Worm (Caenorhabditis elegans): ENCODE data around the gene F39F10.3.
"Not testable (repeated sequence)": the region's sequence is repeated elsewhere in the genome, so short reads cannot be mapped to it uniquely, and the experiment has no call there.

DNA sequence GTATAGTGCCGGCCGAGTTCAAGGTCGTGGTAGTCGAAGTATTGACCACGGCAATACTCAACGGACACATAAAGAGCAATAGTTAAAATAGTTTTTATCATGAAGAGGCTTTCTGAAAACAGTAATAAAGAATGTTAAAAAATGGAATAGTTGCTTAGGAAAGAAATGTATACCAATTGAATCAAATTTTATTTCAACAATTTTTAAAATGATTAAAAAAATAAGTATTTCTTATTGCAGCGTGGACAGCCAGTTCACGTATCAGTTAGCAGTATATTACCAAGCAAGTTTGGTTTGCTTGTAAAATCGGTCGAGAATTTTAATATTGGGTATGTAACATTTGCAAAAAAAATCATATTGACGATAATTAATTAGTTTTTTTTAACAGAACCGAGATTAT lies 21.9 kb downstream of the F39F10.3 start, which contains the start of gene F39F10.5:
- not testable (repeated sequence) for TF ChIP-seq ets-4 (GFP tag; optimal IDR thresholded peaks at IDR 0.05); akir-1 (GFP tag; optimal IDR thresholded peaks at IDR 0.05); fkh-3 (tag; optimal IDR thresholded peaks at IDR 0.05); lsl-1 (GFP tag; optimal IDR thresholded peaks at IDR 0.05); F22D6.2 (tag; optimal IDR thresholded peaks at IDR 0.05); ccch-3 (GFP tag; optimal IDR thresholded peaks at IDR 0.05); somi-1 (GFP tag; optimal IDR thresholded peaks at IDR 0.05); mel-28 (tag; optimal IDR thresholded peaks at IDR 0.05; ENCODE audit: borderline replicate concordance)

All from whole organism, young adult.